Worm (Caenorhabditis elegans): Measurements from ENCODE around the gene cul-3.

Gene cul-3

ce11 chrV:173437-173836 lies 3.8 kb upstream of the cul-3 start:
- TF ChIP-seq set-16 (GFP tag; IDR thresholded peaks at IDR 0.05), result peak; percentile 77
- TF ChIP-seq zfp-3 (GFP tag; conservative IDR thresholded peaks at IDR 0.05), result no peak

- TF ChIP-seq nhr-48 (tag; optimal IDR thresholded peaks at IDR 0.05) (no peak), aha-1 (tag) (peak; percentile 12)
These were observed 2.7 kb upstream of the cul-3 start for ce11 chrV:174520-174919.

- no peak for TF ChIP-seq D1046.2 (GFP tag; IDR thresholded peaks at IDR 0.05)
- TF ChIP-seq egl-27 (tag; optimal IDR thresholded peaks at IDR 0.05), result no peak
- no peak for TF ChIP-seq ceh-82 (tag; optimal IDR thresholded peaks at IDR 0.05)
- no peak for TF ChIP-seq daf-19 (GFP tag; conservative IDR thresholded peaks at IDR 0.05)
- no peak for TF ChIP-seq mes-2 (tag; optimal IDR thresholded peaks at IDR 0.05; ENCODE audit: poor library complexity, severe bottlenecking)
- no peak for TF ChIP-seq daf-12 (tag; optimal IDR thresholded peaks at IDR 0.05)
- TF ChIP-seq dmd-9 (GFP tag; IDR thresholded peaks at IDR 0.05), result no peak
- TF ChIP-seq nhr-48 (tag; optimal IDR thresholded peaks at IDR 0.05), result no peak
- TF ChIP-seq F49E8.2 (tag; optimal IDR thresholded peaks at IDR 0.05; ENCODE audit: borderline replicate concordance), result no peak
- TF ChIP-seq spr-3 (GFP tag; optimal IDR thresholded peaks at IDR 0.05), result no peak
- TF ChIP-seq Y75B8A.6 (GFP tag; IDR thresholded peaks at IDR 0.05), result no peak
- TF ChIP-seq ZK546.5 (tag; optimal IDR thresholded peaks at IDR 0.05), result no peak
- no peak for TF ChIP-seq mxl-3 (GFP tag; optimal IDR thresholded peaks at IDR 0.05)
- no peak for TF ChIP-seq nhr-76 (tag; optimal IDR thresholded peaks at IDR 0.05)
These were observed 7.9 kb downstream of the cul-3 start for ce11 chrV:185124-185523.

- TF ChIP-seq Y48G9A.11 (GFP tag; IDR thresholded peaks at IDR 0.05) (0 out of 2 replicates have a peak, but pooled peaks have one; percentile 17), ceh-20 (GFP tag; IDR thresholded peaks at IDR 0.05) (no peak), tra-1 (GFP tag; IDR thresholded peaks at IDR 0.05) (no peak), hlh-30 (tag; optimal IDR thresholded peaks at IDR 0.05; ENCODE audit: insufficient read depth) (peak; percentile 71), lin-39 (tag; optimal IDR thresholded peaks at IDR 0.05) (no peak), daf-19 (GFP tag; conservative IDR thresholded peaks at IDR 0.05) (no peak), mep-1 (tag; optimal IDR thresholded peaks at IDR 0.05) (peak; percentile 44), lsy-2 (tag; optimal IDR thresholded peaks at IDR 0.05) (peak in 1 of 2 experiments; percentile 53), mdt-29 (GFP tag; IDR thresholded peaks at IDR 0.05) (no peak), madf-9 (GFP tag; conservative IDR thresholded peaks at IDR 0.05) (no peak), Y5F2A.4 (GFP tag; optimal IDR thresholded peaks at IDR 0.05) (no peak), aly-2 (tag; optimal IDR thresholded peaks at IDR 0.05) (no peak), nhr-102 (tag; optimal IDR thresholded peaks at IDR 0.05) (no peak), nhr-111 (GFP tag; optimal IDR thresholded peaks at IDR 0.05) (no peak), hlh-11 (tag; optimal IDR thresholded peaks at IDR 0.05) (peak; percentile 26), madf-5 (GFP tag; IDR thresholded peaks at IDR 0.05) (no peak), gei-8 (GFP tag; optimal IDR thresholded peaks at IDR 0.05) (no peak), nhr-76 (tag; optimal IDR thresholded peaks at IDR 0.05) (no peak), zip-11 (GFP tag; IDR thresholded peaks at IDR 0.05) (no peak), rbr-2 (tag; optimal IDR thresholded peaks at IDR 0.05) (peak; percentile 17), unc-130 (GFP tag; optimal IDR thresholded peaks at IDR 0.05) (peak; percentile 62), zfp-2 (tag; optimal IDR thresholded peaks at IDR 0.05) (no peak), unc-62 (GFP tag; optimal IDR thresholded peaks at IDR 0.05 in 1 of 2) (peak in 1 of 2 experiments; percentile 45), unc-62 (tag; optimal IDR thresholded peaks at IDR 0.05) (no peak), mxl-3 (GFP tag; optimal IDR thresholded peaks at IDR 0.05) (no peak), F49E8.2 (tag; optimal IDR thresholded peaks at IDR 0.05; ENCODE audit: borderline replicate concordance) (peak; percentile 23), nhr-28 (tag; optimal IDR thresholded peaks at IDR 0.05) (no peak), mdl-1 (tag; optimal IDR thresholded peaks at IDR 0.05) (peak in 1 of 2 experiments; percentile 27), jun-1 (tag; optimal IDR thresholded peaks at IDR 0.05) (no peak), lin-1 (GFP tag; IDR thresholded peaks at IDR 0.05) (no peak), lin-38 (GFP tag; IDR thresholded peaks at IDR 0.05) (peak; percentile 55), F10B5.3 (tag; optimal IDR thresholded peaks at IDR 0.05) (no peak), T20F7.1 (GFP tag; optimal IDR thresholded peaks at IDR 0.05) (no peak)
These were observed 8.5 kb downstream of the cul-3 start, which contains the start of gene arid-1 for ce11 chrV:185694-186217. TSS of gene arid-1 (plus strand) at chrV:186167.

Data from whole organism, L4 larva.